Worm (Caenorhabditis elegans): Measurements from ENCODE around the gene srx-66.

Gene srx-66

DNA sequence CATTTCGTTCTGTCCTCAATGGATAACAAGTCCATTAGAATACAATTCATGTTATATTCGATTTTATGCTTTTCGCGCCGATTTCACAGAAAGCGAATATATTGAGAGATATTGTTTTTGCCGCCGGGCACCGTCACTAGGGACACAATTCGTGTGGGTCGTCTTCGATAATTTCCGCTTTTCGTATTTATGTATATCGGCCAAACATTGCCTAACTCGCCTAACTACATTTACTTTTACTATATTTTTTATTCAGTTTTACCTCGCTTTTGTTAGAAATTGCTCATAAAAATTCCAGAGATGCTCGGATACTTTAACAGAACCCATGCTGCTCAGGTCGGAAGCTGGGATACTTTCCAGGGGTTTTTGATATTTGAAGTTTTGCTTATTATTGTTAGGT lies 24.7 kb upstream of the srx-66 start, which contains the start of gene sre-9:
TSS of gene sre-9 (plus strand) at position 301 of the 400 bp plus-strand sequence.
- TF ChIP-seq rcor-1 (GFP tag; IDR thresholded peaks at IDR 0.05) = no peak
- TF ChIP-seq dpl-1 (GFP tag; optimal IDR thresholded peaks at IDR 0.05) = no peak
- TF ChIP-seq chd-7 (tag; optimal IDR thresholded peaks at IDR 0.05) = no peak

DNA sequence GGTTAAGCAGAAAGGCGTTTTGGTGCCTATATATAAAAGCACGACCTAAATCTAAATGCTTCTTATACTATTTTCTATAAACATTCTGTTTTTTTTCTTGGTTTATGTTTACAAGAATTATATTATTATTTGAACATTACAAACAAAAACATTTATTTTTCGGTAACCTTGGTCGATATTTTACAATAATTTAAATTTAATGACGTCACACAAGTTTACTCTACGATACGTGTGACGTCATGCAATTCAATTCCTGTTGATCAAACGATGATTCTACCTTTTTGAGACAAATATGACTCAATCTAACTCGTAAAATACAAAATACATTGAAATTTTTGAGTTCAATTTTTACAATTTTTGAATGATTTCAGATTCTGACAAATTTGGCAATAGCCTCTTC lies 23.4 kb upstream of the srx-66 start:
- TF ChIP-seq F10E7.11 (tag; optimal IDR thresholded peaks at IDR 0.05) = no peak
- TF ChIP-seq akir-1 (GFP tag; optimal IDR thresholded peaks at IDR 0.05) = no peak
- TF ChIP-seq hlh-12 (tag; optimal IDR thresholded peaks at IDR 0.05) = no peak
- no peak for TF ChIP-seq sdz-38 (tag; optimal IDR thresholded peaks at IDR 0.05)
- no peak for TF ChIP-seq F39B2.1 (GFP tag; IDR thresholded peaks at IDR 0.05)
- no peak for TF ChIP-seq F57A8.1 (GFP tag; optimal IDR thresholded peaks at IDR 0.05)
- no peak for TF ChIP-seq hmg-20 (GFP tag; IDR thresholded peaks at IDR 0.05)
- TF ChIP-seq lin-54 (GFP tag; optimal IDR thresholded peaks at IDR 0.05) = no peak
- TF ChIP-seq ceh-40 (GFP tag; IDR thresholded peaks at IDR 0.05) = no peak
- TF ChIP-seq zfh-2 (GFP tag; conservative IDR thresholded peaks at IDR 0.05) = no peak
- TF ChIP-seq lin-40 (tag; optimal IDR thresholded peaks at IDR 0.05) = no peak
- no peak for TF ChIP-seq egl-44 (GFP tag; IDR thresholded peaks at IDR 0.05)
- TF ChIP-seq aptf-3 (GFP tag; IDR thresholded peaks at IDR 0.05) = no peak
- no peak for TF ChIP-seq K11D2.4 (GFP tag; IDR thresholded peaks at IDR 0.05)
- no peak for TF ChIP-seq T07F8.4 (tag; optimal IDR thresholded peaks at IDR 0.05)
- TF ChIP-seq ekl-4 (GFP tag; IDR thresholded peaks at IDR 0.05) = no peak
- no peak for TF ChIP-seq cebp-2 (GFP tag; IDR thresholded peaks at IDR 0.05)
- no peak for TF ChIP-seq attf-3 (GFP tag; conservative IDR thresholded peaks at IDR 0.05)
- TF ChIP-seq madf-10 (tag; optimal IDR thresholded peaks at IDR 0.05) = no peak

DNA sequence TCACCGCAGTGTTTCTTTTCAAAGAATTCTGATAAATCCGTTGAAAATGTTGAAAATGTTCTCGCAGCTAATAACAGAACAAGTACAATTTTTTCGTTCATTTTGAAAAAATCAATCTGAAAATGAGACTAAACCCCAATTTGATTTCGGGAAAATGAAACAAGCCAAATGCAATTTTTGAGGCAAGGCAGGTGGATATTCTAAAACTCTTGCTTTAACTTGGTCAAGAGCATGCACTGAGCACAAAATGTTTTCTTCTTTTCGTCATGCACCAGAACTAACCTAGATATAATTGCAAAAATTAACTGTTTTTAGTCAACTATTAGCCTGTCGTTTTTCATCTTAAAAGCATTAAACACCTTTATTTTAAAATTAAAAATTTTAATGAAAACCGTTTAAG lies 19.3 kb upstream of the srx-66 start, which contains the start of gene irld-22:
TSS of gene irld-22 (minus strand) at position 101 of the 400 bp plus-strand sequence.
- TF ChIP-seq rec-8 (tag; optimal IDR thresholded peaks at IDR 0.05) (no peak), Y53G8AR.9 (GFP tag; conservative IDR thresholded peaks at IDR 0.05) (no peak), pha-4 (tag; optimal IDR thresholded peaks at IDR 0.05) (no peak), akir-1 (GFP tag; optimal IDR thresholded peaks at IDR 0.05) (no peak), nfyb-1 (GFP tag; IDR thresholded peaks at IDR 0.05) (no peak), bed-2 (GFP tag; IDR thresholded peaks at IDR 0.05) (no peak), F39B2.1 (GFP tag; IDR thresholded peaks at IDR 0.05) (no peak), Y67H2A.10 (GFP tag; conservative IDR thresholded peaks at IDR 0.05) (no peak), nhr-90 (tag; optimal IDR thresholded peaks at IDR 0.05) (no peak)

DNA sequence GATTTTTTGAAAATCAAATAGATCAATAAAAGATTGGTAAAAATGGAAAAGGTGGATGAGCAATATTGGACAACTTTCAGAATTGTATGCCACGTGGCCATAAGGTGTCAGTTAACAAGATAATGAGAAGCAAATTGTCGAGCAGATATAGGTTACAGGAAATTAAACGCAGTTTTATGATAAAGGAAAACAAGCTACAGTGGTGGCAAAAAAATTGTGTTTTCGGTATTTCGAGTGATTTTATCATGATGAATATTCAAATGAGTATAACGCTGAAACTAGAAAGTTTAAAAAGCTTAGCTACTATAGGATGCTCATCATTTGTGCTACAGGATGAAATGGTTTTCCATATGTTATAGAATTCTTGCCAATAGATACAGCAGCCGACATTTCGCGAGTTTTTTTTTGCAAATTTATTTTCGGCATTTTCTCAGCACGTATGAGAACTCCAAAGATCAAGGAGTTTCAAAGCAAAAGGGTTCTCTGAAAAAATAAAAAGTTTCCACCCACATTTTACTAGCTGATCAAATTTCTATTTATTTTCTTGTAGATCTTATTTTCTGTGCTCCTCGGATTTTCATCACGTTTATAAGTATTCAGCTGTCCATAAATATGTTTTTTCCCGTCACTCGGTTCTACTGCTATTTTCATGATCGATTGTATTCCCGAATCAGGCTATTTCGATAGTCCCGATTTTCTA lies 16.8 kb upstream of the srx-66 start, which contains the start of the genes str-229 and srh-190:
TSS of gene str-229 (minus strand) at position 101 of the 700 bp plus-strand sequence.
TSS of gene srh-190 (plus strand) at position 650 of the 700 bp plus-strand sequence.
- TF ChIP-seq atf-7 (tag; optimal IDR thresholded peaks at IDR 0.05) = no peak
- no peak for TF ChIP-seq lin-26 (GFP tag; IDR thresholded peaks at IDR 0.05)
- TF ChIP-seq nhr-179 (tag; optimal IDR thresholded peaks at IDR 0.05) = no peak
- TF ChIP-seq ztf-18 (tag; optimal IDR thresholded peaks at IDR 0.05) = no peak
- no peak for TF ChIP-seq rcor-1 (GFP tag; IDR thresholded peaks at IDR 0.05)
- TF ChIP-seq xnd-1 (tag; optimal IDR thresholded peaks at IDR 0.05) = no peak
- no peak for TF ChIP-seq madf-8 (GFP tag; conservative IDR thresholded peaks at IDR 0.05)
- TF ChIP-seq F49E8.2 (tag; optimal IDR thresholded peaks at IDR 0.05; ENCODE audit: insufficient read depth) = no peak
- no peak for TF ChIP-seq sdz-38 (tag; optimal IDR thresholded peaks at IDR 0.05)
- TF ChIP-seq mes-4 (tag; optimal IDR thresholded peaks at IDR 0.05) = no peak

Data from whole organism, young adult.